Worm (Caenorhabditis elegans): ENCODE results near the gene Y57G7A.5.

DNA sequence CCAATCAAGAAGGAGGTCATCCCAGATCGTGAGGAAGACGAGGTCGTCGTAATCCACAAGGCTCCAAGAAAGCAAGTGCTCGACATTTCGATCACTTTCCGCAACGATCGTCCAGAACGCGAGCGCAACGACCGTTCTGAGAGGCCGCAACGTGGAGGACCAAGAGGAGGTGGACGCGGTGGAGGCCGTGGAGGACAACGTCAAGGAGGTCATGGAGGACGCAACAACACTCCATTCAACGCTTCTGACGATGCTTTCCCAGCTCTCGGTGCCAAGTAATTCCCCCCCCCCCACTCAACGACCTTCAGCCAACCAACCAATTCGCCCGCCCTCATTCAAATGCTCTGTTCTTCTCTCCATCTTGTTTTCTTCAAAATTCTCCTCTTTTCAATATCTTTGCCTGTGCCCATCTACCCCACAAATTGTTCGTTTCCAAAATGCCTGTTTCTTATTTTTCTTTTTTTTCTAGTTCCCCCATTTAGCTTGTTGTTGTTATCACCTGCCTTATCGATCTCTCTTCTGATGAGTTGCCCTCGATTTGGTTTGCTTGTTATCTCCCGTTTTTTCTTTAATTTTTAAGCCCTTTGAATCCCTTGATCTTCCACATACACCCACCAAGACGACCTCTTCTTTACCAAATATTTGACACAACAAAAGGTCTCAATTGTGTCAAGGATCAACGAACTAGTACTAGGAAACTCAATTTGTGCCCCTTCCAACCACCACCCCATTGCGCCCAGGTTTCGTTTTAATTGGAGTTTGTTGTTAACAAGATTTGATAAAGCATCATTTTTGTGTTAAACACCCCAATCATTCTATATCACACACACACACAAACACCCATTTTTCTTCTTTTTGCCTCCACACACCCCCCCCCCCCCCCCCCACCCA, 47.2 kb upstream of the Y57G7A.5 start:
- TF ChIP-seq fkh-10 (GFP tag; optimal IDR thresholded peaks at IDR 0.05) (no peak), nhr-11 (tag; optimal IDR thresholded peaks at IDR 0.05) (no peak)
